Fruit fly (Drosophila melanogaster): Measurements from ENCODE around the gene CG7131.

The CG7131 gene

dm6 chr3R:18242089-18242955, 46.3 kb downstream of the CG7131 start, which contains the start of the genes CG7156 and 14-3-3epsilon (continued):
- TF ChIP-seq CG8290 (GFP tag; optimal IDR thresholded peaks at IDR 0.05) (peak; percentile 42), CG8290 (tag; optimal IDR thresholded peaks at IDR 0.05) (no peak), CG12659 (GFP tag; optimal IDR thresholded peaks at IDR 0.05) (peak; percentile 68), Sin3A (optimal IDR thresholded peaks at IDR 0.05) (peak; percentile 98), Opbp (GFP tag; IDR thresholded peaks at IDR 0.05; ENCODE audit: partially characterized antibody) (0 out of 3 replicates have a peak, but pooled peaks have one; percentile 22), Fer3 (tag; optimal IDR thresholded peaks at IDR 0.05) (peak; percentile 51), dm (GFP tag; optimal IDR thresholded peaks at IDR 0.05) (peak; percentile 49), gro (GFP tag; optimal IDR thresholded peaks at IDR 0.05) (no peak), zen2 (GFP tag; IDR thresholded peaks at IDR 0.05; ENCODE audit: partially characterized antibody) (no peak), hbn (GFP tag; IDR thresholded peaks at IDR 0.05; ENCODE audit: partially characterized antibody) (0 out of 2 replicates have a peak, but pooled peaks have one; percentile 32), CG11695 (GFP tag; IDR thresholded peaks at IDR 0.05) (no peak), Eip74EF (GFP tag; optimal IDR thresholded peaks at IDR 0.05) (peak in 1 of 2 experiments; percentile 22), CG1024 (GFP tag; IDR thresholded peaks at IDR 0.05) (no peak), Blimp-1 (GFP tag; optimal IDR thresholded peaks at IDR 0.05) (no peak), tap (tag; optimal IDR thresholded peaks at IDR 0.05) (peak; percentile 16), unc-4 (GFP tag; IDR thresholded peaks at IDR 0.05; ENCODE audit: partially characterized antibody) (peak; percentile 45; the same call in 1 of the 2 replicates), CG2712 (tag; optimal IDR thresholded peaks at IDR 0.05) (peak; percentile 63), so (GFP tag; IDR thresholded peaks at IDR 0.05) (peak; percentile 55; the same call in 2 of the 3 replicates), sqz (GFP tag; optimal IDR thresholded peaks at IDR 0.05) (peak; percentile 77), Hsf (GFP tag; optimal IDR thresholded peaks at IDR 0.05) (peak; percentile 43), Dad (GFP tag; optimal IDR thresholded peaks at IDR 0.05) (no peak), CG12299 (tag; optimal IDR thresholded peaks at IDR 0.05) (peak; percentile 43), CG34422 (GFP tag; IDR thresholded peaks at IDR 0.05) (peak; percentile 69; the same call in 2 of the 3 replicates), sens-2 (GFP tag; IDR thresholded peaks at IDR 0.05) (no peak), CG17361 (GFP tag; IDR thresholded peaks at IDR 0.05) (peak; percentile 73; the same call in 2 of the 3 replicates), CG3281 (GFP tag; optimal IDR thresholded peaks at IDR 0.05) (no peak), wek (GFP tag; optimal IDR thresholded peaks at IDR 0.05) (peak; percentile 38), CG7556 (GFP tag; optimal IDR thresholded peaks at IDR 0.05) (peak; percentile 43), lilli (GFP tag; optimal IDR thresholded peaks at IDR 0.05) (peak; percentile 59), CG13775 (GFP tag; optimal IDR thresholded peaks at IDR 0.05) (peak; percentile 42), CG9932 (GFP tag; IDR thresholded peaks at IDR 0.05) (0 out of 2 replicates have a peak, but pooled peaks have one; percentile 3), Nf-YC (tag; optimal IDR thresholded peaks at IDR 0.05) (peak; percentile 49), CG13894 (tag; optimal IDR thresholded peaks at IDR 0.05) (no peak), CG15479 (GFP tag; optimal IDR thresholded peaks at IDR 0.05) (peak; percentile 60), CG17328 (GFP tag; IDR thresholded peaks at IDR 0.05) (peak; percentile 69)

Data from whole organism, embryonic.